Worm (Caenorhabditis elegans): ENCODE results near the gene asna-1.

The asna-1 gene

ce11 chrIII:8849507-8849906 is 45.4 kb upstream of the asna-1 start, which contains the start of gene F44E2.8:
Gene F44E2.8, minus strand, starts transcription at chrIII:8849877.
- TF ChIP-seq T26A8.4 (GFP tag; IDR thresholded peaks at IDR 0.05) (0 out of 2 replicates have a peak, but pooled peaks have one; percentile 29), mep-1 (tag; optimal IDR thresholded peaks at IDR 0.05) (no peak), lin-38 (GFP tag; IDR thresholded peaks at IDR 0.05) (peak; percentile 52), aha-1 (tag) (no peak), unc-62 (GFP tag; optimal IDR thresholded peaks at IDR 0.05 in 1 of 2) (peak in 1 of 2 experiments; percentile 23), unc-62 (tag; optimal IDR thresholded peaks at IDR 0.05) (no peak), daf-16 (GFP tag; optimal IDR thresholded peaks at IDR 0.05) (no peak), daf-16 (tag; optimal IDR thresholded peaks at IDR 0.05) (peak; percentile 8), nhr-10 (tag; optimal IDR thresholded peaks at IDR 0.05) (no peak), nhr-42 (GFP tag; IDR thresholded peaks at IDR 0.05) (no peak), F37D6.2 (tag; optimal IDR thresholded peaks at IDR 0.05) (no peak), nhr-76 (tag; optimal IDR thresholded peaks at IDR 0.05) (no peak), nhr-41 (GFP tag; IDR thresholded peaks at IDR 0.05) (no peak), zip-2 (tag; optimal IDR thresholded peaks at IDR 0.05) (no peak), hlh-11 (tag; optimal IDR thresholded peaks at IDR 0.05) (no peak)

DNA sequence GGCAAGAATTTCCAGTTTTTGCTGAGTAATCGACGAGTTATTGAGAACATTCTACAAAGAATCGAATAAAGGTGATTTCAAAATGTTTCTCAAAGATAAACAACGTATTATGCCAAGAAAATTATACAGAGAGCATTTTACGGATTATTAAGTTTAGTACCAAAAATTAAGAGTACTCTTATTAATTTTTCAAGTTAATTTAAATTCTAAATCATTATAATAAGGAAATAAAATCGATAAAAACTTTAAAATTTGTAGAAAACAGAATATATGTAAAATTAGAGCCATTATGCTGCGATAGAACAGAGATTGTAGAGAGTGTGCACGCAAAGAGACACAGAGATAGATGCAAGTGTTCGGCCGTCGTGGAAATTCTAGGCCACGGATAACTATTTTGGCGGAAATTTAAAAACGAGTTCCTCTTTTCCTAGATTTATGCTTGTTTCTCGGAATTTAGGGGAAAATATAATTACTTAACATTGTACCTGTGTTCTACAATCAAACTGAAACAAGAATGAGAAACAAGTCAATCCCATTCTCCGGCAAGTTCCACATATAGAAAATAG is 44.3 kb upstream of the asna-1 start, which contains the start of gene F44E2.9:
TSS of gene F44E2.9 (minus strand) at position 51 of the 566 bp plus-strand sequence.
- TF ChIP-seq snpc-1.2 (GFP tag; IDR thresholded peaks at IDR 0.05) (no peak), hlh-30 (tag; optimal IDR thresholded peaks at IDR 0.05; ENCODE audit: insufficient read depth) (no peak), lin-39 (tag; optimal IDR thresholded peaks at IDR 0.05) (no peak), hmg-1.1 (GFP tag; IDR thresholded peaks at IDR 0.05) (peak; percentile 65), dve-1 (tag; optimal IDR thresholded peaks at IDR 0.05; ENCODE audit: insufficient read depth) (peak; percentile 6), pha-4 (GFP tag; IDR thresholded peaks at IDR 0.05) (peak; percentile 29; the same call in 1 of the 2 replicates), pha-4 (tag; optimal IDR thresholded peaks at IDR 0.05) (peak; percentile 8), zfp-2 (tag; optimal IDR thresholded peaks at IDR 0.05) (no peak), ceh-32 (tag; optimal IDR thresholded peaks at IDR 0.05; ENCODE audit: poor library complexity) (no peak), dmd-9 (GFP tag; IDR thresholded peaks at IDR 0.05) (no peak), unc-130 (GFP tag; optimal IDR thresholded peaks at IDR 0.05) (peak; percentile 81), lin-38 (GFP tag; IDR thresholded peaks at IDR 0.05) (peak; percentile 76), tag-97 (GFP tag; IDR thresholded peaks at IDR 0.05) (0 out of 2 replicates have a peak, but pooled peaks have one; percentile 27), daf-8 (GFP tag; IDR thresholded peaks at IDR 0.05) (no peak), hlh-11 (tag; optimal IDR thresholded peaks at IDR 0.05) (peak; percentile 28), dmd-6 (GFP tag; IDR thresholded peaks at IDR 0.05) (peak; percentile 41; the same call in 1 of the 2 replicates), dpl-1 (GFP tag; optimal IDR thresholded peaks at IDR 0.05) (peak; percentile 92), hif-1 (tag; optimal IDR thresholded peaks at IDR 0.05) (peak in 1 of 2 experiments; percentile 79), ZK337.2 (GFP tag; IDR thresholded peaks at IDR 0.05) (peak; percentile 40; the same call in 1 of the 2 replicates), tra-1 (GFP tag; IDR thresholded peaks at IDR 0.05) (0 out of 2 replicates have a peak, but pooled peaks have one; percentile 27), php-3 (GFP tag; IDR thresholded peaks at IDR 0.05) (no peak), mxl-3 (GFP tag; optimal IDR thresholded peaks at IDR 0.05) (peak; percentile 13), duxl-1 (tag; optimal IDR thresholded peaks at IDR 0.05; ENCODE audit: poor library complexity) (peak; percentile 60), vab-7 (GFP tag; IDR thresholded peaks at IDR 0.05) (no peak), lin-13 (GFP tag; optimal IDR thresholded peaks at IDR 0.05) (peak; percentile 52), mes-2 (tag; optimal IDR thresholded peaks at IDR 0.05; ENCODE audit: poor library complexity, severe bottlenecking) (peak; percentile 97), nhr-28 (tag; optimal IDR thresholded peaks at IDR 0.05) (peak; percentile 4), F49E8.2 (tag; optimal IDR thresholded peaks at IDR 0.05; ENCODE audit: borderline replicate concordance) (peak; percentile 20), aha-1 (tag) (no peak), D1046.2 (GFP tag; IDR thresholded peaks at IDR 0.05) (no peak), ZK546.5 (tag; optimal IDR thresholded peaks at IDR 0.05) (no peak), nhr-6 (tag; optimal IDR thresholded peaks at IDR 0.05) (peak; percentile 47), mdl-1 (tag; optimal IDR thresholded peaks at IDR 0.05) (no peak), rbr-2 (tag; optimal IDR thresholded peaks at IDR 0.05) (peak; percentile 18), lin-1 (GFP tag; IDR thresholded peaks at IDR 0.05) (no peak)

Data from whole organism, L4 larva.